Fruit fly (Drosophila melanogaster): Measurements from ENCODE around the gene CG17192.

Gene CG17192

DNA sequence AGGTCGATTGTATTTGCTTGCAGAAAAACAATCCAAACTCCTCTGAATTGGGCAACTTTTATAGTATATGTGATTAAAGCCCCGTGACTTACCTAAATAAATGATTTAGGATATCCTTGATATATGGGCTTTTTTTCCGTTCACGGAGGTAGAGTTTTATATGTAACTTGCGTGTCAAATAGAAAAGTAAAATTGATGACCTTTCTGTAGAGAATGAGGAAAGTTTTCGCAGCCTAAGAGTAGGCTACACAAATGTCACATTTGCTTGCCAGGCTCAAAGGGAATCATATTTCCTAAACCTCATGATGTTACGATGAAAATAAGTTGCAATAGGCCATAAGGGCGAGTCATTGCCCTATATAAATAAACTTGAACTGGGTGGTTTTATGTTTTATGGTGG lies 38.1 kb upstream of the CG17192 start:
- TF ChIP-seq svp (GFP tag) = peak; percentile 86
- no peak for TF ChIP-seq CG11294 (GFP tag; IDR thresholded peaks at IDR 0.05)

DNA sequence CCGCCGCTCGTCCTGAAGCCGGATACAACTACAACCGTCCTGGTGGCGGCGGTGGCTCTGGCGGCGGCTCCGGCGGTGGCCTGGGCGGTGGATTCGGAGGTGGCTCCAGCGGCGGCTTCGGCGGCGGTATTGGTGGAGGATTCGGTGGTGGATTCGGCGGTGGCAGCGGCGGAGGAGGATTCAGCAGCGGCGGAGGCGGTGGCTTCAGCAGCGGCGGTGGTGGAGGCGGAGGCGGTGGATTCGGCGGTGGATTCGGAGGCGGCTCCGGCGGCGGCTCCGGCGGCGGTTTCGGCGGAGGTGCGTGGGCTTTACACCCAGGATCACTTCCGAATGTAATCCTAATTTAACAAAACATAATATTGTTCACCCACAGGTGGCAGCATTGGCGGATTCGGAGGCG lies 31.5 kb upstream of the CG17192 start:
- TF ChIP-seq net (GFP tag; optimal IDR thresholded peaks at IDR 0.05) (no peak), svp (GFP tag) (no peak), topi (GFP tag; optimal IDR thresholded peaks at IDR 0.05) (no peak), dac (GFP tag; optimal IDR thresholded peaks at IDR 0.05) (no peak), lz (GFP tag; optimal IDR thresholded peaks at IDR 0.05) (no peak), Sox102F (GFP tag; optimal IDR thresholded peaks at IDR 0.05) (no peak), esn (GFP tag; optimal IDR thresholded peaks at IDR 0.05) (no peak), Hr4 (GFP tag; optimal IDR thresholded peaks at IDR 0.05) (no peak), Eip75B (GFP tag; optimal IDR thresholded peaks at IDR 0.05) (no peak), CG8119 (GFP tag; IDR thresholded peaks at IDR 0.05) (no peak), spab (GFP tag; optimal IDR thresholded peaks at IDR 0.05) (no peak), CG6854 (GFP tag; optimal IDR thresholded peaks at IDR 0.05) (no peak), Hr38 (GFP tag; optimal IDR thresholded peaks at IDR 0.05) (no peak), Lpt (GFP tag; optimal IDR thresholded peaks at IDR 0.05) (no peak), eg (GFP tag; IDR thresholded peaks at IDR 0.05) (no peak)

DNA sequence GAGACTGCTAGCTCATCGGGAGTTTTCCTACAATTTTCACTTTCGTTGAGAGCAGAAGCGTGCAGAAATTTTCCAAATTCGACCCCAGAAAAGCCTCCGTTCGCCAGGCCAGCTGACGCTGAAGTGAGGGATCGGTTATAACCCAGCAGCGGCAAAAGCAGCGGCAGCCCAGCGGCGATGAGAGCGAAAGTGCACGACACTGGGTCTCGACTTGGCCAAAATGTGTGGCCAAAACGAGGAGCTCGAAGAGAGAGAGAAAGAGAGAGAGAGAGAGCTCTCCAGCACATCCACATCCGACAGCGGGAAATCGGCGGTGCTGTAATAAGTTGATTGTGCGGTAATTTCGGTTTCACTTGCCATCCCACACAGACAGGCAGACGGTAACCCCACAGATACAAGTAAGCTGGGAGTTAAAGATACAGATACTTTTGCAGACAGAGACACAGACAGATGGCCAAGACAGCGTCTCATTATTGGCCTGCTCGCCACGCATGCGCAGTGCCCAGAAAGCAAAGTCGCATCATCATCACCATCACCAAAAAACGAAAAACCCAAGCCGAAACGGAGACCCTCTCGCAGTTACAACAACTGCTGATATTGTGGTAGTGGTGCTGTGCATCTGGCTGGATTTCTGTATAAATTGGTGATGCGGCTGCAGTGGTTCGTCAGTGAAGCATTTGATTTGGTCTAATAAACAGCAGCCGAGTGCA lies 30.6 kb upstream of the CG17192 start, which contains the start of gene TwdlT:
Gene TwdlT (plus strand): TSS at position 660 of the 710 bp plus-strand sequence.
- TF ChIP-seq svp (GFP tag) = peak; percentile 15
- TF ChIP-seq Blimp-1 (GFP tag; optimal IDR thresholded peaks at IDR 0.05) = peak; percentile 95
- no peak for TF ChIP-seq CG6808 (GFP tag; optimal IDR thresholded peaks at IDR 0.05)

DNA sequence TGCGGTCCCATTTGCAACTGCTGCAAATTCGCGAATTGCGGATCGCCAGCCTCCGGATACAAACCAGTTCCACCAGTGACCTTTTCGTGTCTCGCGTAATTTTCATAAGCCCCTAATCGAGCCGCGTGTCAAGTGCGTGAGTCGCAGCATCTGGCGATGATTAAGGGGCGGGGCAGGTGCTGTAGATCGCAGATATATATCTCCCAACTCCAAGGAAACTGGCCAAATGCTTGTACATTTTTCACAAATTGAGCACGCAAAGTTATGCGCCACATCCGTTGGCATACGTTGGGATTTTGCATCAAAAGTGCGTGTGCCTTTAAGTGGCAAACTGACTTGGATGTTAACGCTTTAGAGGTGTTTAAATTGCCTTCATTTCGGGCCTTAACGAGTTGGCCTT lies 22.0 kb upstream of the CG17192 start:
- TF ChIP-seq dsx (GFP tag; optimal IDR thresholded peaks at IDR 0.05; ENCODE audit: poor library complexity, severe bottlenecking) (no peak), Blimp-1 (GFP tag; optimal IDR thresholded peaks at IDR 0.05) (no peak), ss (GFP tag; optimal IDR thresholded peaks at IDR 0.05) (peak in 1 of 2 experiments; percentile 93), Eip78C (GFP tag) (peak; percentile 8)

DNA sequence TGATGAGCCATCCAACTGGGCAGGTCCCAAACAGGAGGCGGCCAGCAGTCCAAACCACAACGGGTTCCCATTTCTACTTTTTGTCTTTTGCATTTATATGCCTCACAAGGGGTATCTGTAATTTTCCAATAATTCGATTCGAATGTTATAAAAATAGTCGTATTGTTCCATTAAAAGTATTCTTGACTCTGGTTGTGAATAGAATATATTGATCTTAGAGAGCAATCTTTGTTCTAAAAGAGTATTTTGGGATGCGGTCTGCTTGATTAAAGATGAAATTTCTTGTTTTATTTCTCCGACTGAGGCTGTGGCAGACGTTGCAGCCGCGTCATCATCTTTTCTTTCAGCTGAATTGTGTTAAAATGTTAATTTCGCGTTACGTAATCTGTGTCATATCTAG lies 15.8 kb upstream of the CG17192 start:
- TF ChIP-seq salr (GFP tag; optimal IDR thresholded peaks at IDR 0.05) (no peak), eg (GFP tag; IDR thresholded peaks at IDR 0.05) (peak; percentile 41; the same call in 1 of the 3 replicates), topi (GFP tag; optimal IDR thresholded peaks at IDR 0.05) (no peak), CG34406 (GFP tag; optimal IDR thresholded peaks at IDR 0.05) (peak; percentile 17), acj6 (GFP tag; optimal IDR thresholded peaks at IDR 0.05) (no peak), Sox102F (GFP tag; optimal IDR thresholded peaks at IDR 0.05) (no peak), esn (GFP tag; optimal IDR thresholded peaks at IDR 0.05) (no peak), CG6276 (GFP tag; optimal IDR thresholded peaks at IDR 0.05) (peak; percentile 51), OdsH (GFP tag; optimal IDR thresholded peaks at IDR 0.05) (peak; percentile 2), CG3919 (GFP tag; optimal IDR thresholded peaks at IDR 0.05) (no peak), Met (GFP tag; optimal IDR thresholded peaks at IDR 0.05) (no peak), ss (GFP tag; optimal IDR thresholded peaks at IDR 0.05) (no peak), CG3032 (tag; optimal IDR thresholded peaks at IDR 0.05) (no peak), CG16779 (tag; optimal IDR thresholded peaks at IDR 0.05) (no peak), Sox15 (GFP tag; optimal IDR thresholded peaks at IDR 0.05) (no peak), CG1621 (tag; optimal IDR thresholded peaks at IDR 0.05) (no peak), net (GFP tag; optimal IDR thresholded peaks at IDR 0.05) (no peak), CG8119 (GFP tag; IDR thresholded peaks at IDR 0.05) (peak; percentile 51; the same call in 1 of the 3 replicates), Ets96B (tag; optimal IDR thresholded peaks at IDR 0.05) (no peak), Eip78C (GFP tag) (peak; percentile 68), CG6163 (GFP tag; IDR thresholded peaks at IDR 0.05) (peak; percentile 30; the same call in 1 of the 3 replicates), CG10669 (GFP tag; optimal IDR thresholded peaks at IDR 0.05) (no peak), CG32006 (GFP tag; optimal IDR thresholded peaks at IDR 0.05) (peak; percentile 51), CG15336 (GFP tag; IDR thresholded peaks at IDR 0.05) (0 out of 2 replicates have a peak, but pooled peaks have one; percentile 51), CG8632 (GFP tag; optimal IDR thresholded peaks at IDR 0.05) (no peak), Hr4 (GFP tag; optimal IDR thresholded peaks at IDR 0.05) (peak; percentile 23), CG4318 (GFP tag; optimal IDR thresholded peaks at IDR 0.05) (no peak)
